Fruit fly (Drosophila melanogaster) whole organism, embryonic: ENCODE data around the gene CG32369.
A peak's percentile ranks its signal among the peaks of the same experiment; 100 is the strongest.

Source experiments
- Ada2b ChIP-seq: fragments of 200-800 bp; sonication (Bioruptor generic); IDR thresholded peaks from 2 replicates; pipeline ENCODE4 v1.3.6; 2022; ENCODE audit warnings: missing biosample characterization, missing genetic modification characterization
- Antp ChIP-seq: fragments of 200-800 bp; sonication (Bioruptor generic); optimal IDR thresholded peaks from 3 replicates; lab custom pipeline; 2016; ENCODE audit warnings: missing biosample characterization, missing genetic modification characterization
- Atf6 ChIP-seq: fragments of 200-800 bp; sonication (Bioruptor generic); IDR thresholded peaks from 2 replicates; pipeline ENCODE4 v1.3.6; 2022; ENCODE audit warnings: missing biosample characterization, missing genetic modification characterization
- Blimp-1 ChIP-seq: fragments of 200-800 bp; sonication (Bioruptor generic); optimal IDR thresholded peaks from 3 replicates; lab custom pipeline; 2018; ENCODE audit warnings: missing biosample characterization, missing genetic modification characterization, mild to moderate bottlenecking, moderate library complexity, missing genetic modification reagents
- CG10543 ChIP-seq: fragments of 200-800 bp; sonication (Bioruptor generic); optimal IDR thresholded peaks from 3 replicates; lab custom pipeline; 2017; ENCODE audit warnings: missing biosample characterization, mild to moderate bottlenecking, missing genetic modification characterization, moderate library complexity
- CG14014 ChIP-seq: fragments of 200-800 bp; sonication (Bioruptor generic); IDR thresholded peaks from 2 replicates; pipeline ENCODE4 v1.3.6; 2022; ENCODE audit warnings: missing biosample characterization, missing genetic modification characterization
- CG14710 ChIP-seq: fragments of 200-800 bp; sonication (Bioruptor generic); optimal IDR thresholded peaks from 3 replicates; lab custom pipeline; 2019; ENCODE audit warnings: missing biosample characterization, mild to moderate bottlenecking, missing genetic modification characterization, moderate library complexity
- CG17612 ChIP-seq: fragments of 200-800 bp; sonication (Bioruptor generic); IDR thresholded peaks from 2 replicates; pipeline ENCODE4 v1.3.6; 2022; ENCODE audit warnings: missing biosample characterization, missing genetic modification characterization
- CG17912 ChIP-seq: fragments of 200-800 bp; sonication (Bioruptor generic); optimal IDR thresholded peaks from 2 replicates; lab custom pipeline; 2018; ENCODE audit warnings: missing biosample characterization, mild to moderate bottlenecking, missing genetic modification characterization
- CG18262 ChIP-seq: fragments of 200-800 bp; optimal IDR thresholded peaks from 3 replicates; lab custom pipeline; 2019; ENCODE audit warnings: missing biosample characterization, mild to moderate bottlenecking, missing genetic modification characterization, moderate library complexity
- CG34376 ChIP-seq: fragments of 200-800 bp; sonication (Bioruptor generic); optimal IDR thresholded peaks from 2 replicates; lab custom pipeline; 2018; ENCODE audit warnings: missing biosample characterization, mild to moderate bottlenecking, missing genetic modification characterization
- CG34422 ChIP-seq: fragments of 200-800 bp; sonication (Bioruptor generic); IDR thresholded peaks from 3 replicates; pipeline ENCODE4 v1.3.6; 2022; ENCODE audit warnings: missing biosample characterization, missing genetic modification characterization
- CG4360 ChIP-seq: fragments of 200-800 bp; sonication (Bioruptor generic); IDR thresholded peaks from 2 replicates; pipeline ENCODE4 v1.3.6; 2022; ENCODE audit warnings: missing biosample characterization, missing genetic modification characterization
- CG43689 ChIP-seq: fragments of 200-800 bp; sonication (Bioruptor generic); IDR thresholded peaks from 2 replicates; pipeline ENCODE4 v1.3.6; 2022; ENCODE audit warnings: missing biosample characterization, missing genetic modification characterization
- CG8290 ChIP-seq, 3 experiments: fragments of 200-800 bp; sonication (Bioruptor generic); optimal IDR thresholded peaks; 2 replicates each; lab custom pipeline; 2016 to 2019; ENCODE audit warnings: missing biosample characterization in 3 of 3, missing genetic modification characterization in 3 of 3, mild to moderate bottlenecking in 2 of 3, moderate library complexity in 1 of 3
- CrebB ChIP-seq: fragments of 200-800 bp; sonication (Bioruptor generic); optimal IDR thresholded peaks from 3 replicates; lab custom pipeline; 2018; ENCODE audit warnings: missing biosample characterization, mild to moderate bottlenecking, missing genetic modification characterization
- Dbx ChIP-seq: fragments of 200-800 bp; sonication (Bioruptor generic); IDR thresholded peaks from 3 replicates; pipeline ENCODE4 v1.3.6; 2022; ENCODE audit warnings: missing biosample characterization, missing genetic modification characterization
- Dek ChIP-seq: fragments of 200-800 bp; sonication (Bioruptor generic); optimal IDR thresholded peaks from 3 replicates; lab custom pipeline; 2019; ENCODE audit warnings: missing biosample characterization, mild to moderate bottlenecking, missing genetic modification characterization, moderate library complexity
- GATAe ChIP-seq: fragments of 200-800 bp; sonication (Bioruptor generic); conservative IDR thresholded peaks from 2 replicates; pipeline ENCODE4 v1.3.6; 2022; ENCODE audit warnings: missing biosample characterization, missing genetic modification characterization
- Hey ChIP-seq: fragments of 200-800 bp; sonication (Bioruptor generic); optimal IDR thresholded peaks from 3 replicates; lab custom pipeline; 2018; ENCODE audit warnings: missing biosample characterization, mild to moderate bottlenecking, missing genetic modification characterization
- HmgZ ChIP-seq: fragments of 200-800 bp; sonication (Bioruptor generic); optimal IDR thresholded peaks from 2 replicates; lab custom pipeline; 2018; ENCODE audit warnings: missing biosample characterization, mild to moderate bottlenecking, missing genetic modification characterization
- Hr51 ChIP-seq, 2 experiments: fragments of 200-800 bp; sonication (Bioruptor generic); optimal IDR thresholded peaks; 2 replicates in 1 of 2; 3 replicates in 1 of 2; lab custom pipeline; 2016 to 2018; ENCODE audit warnings: missing biosample characterization in 2 of 2, missing genetic modification characterization in 2 of 2, mild to moderate bottlenecking in 1 of 2, moderate library complexity in 1 of 2
- Hr78 ChIP-seq, 2 experiments: fragments of 200-800 bp in 1 of 2; fragments of >200 bp in 1 of 2; sonication (Bioruptor generic) in 1 of 2; optimal IDR thresholded peaks; 2 replicates each; lab custom pipeline; 2017 to 2019; ENCODE audit warnings: missing biosample characterization in 2 of 2, missing genetic modification characterization in 2 of 2, mild to moderate bottlenecking in 1 of 2, moderate library complexity in 1 of 2
- Lim3 ChIP-seq: fragments of 200-800 bp; sonication (Bioruptor generic); IDR thresholded peaks from 2 replicates; pipeline ENCODE4 v1.3.6; 2022; ENCODE audit warnings: missing biosample characterization, missing genetic modification characterization
- NFAT ChIP-seq: fragments of 200-800 bp; sonication (Bioruptor generic); IDR thresholded peaks from 2 replicates; pipeline ENCODE4 v1.3.6; 2022; ENCODE audit warnings: missing biosample characterization, missing genetic modification characterization
- Pdp1 ChIP-seq, 2 experiments: fragments of 200-800 bp; sonication (Bioruptor generic); optimal IDR thresholded peaks; 3 replicates each; lab custom pipeline; 2016; ENCODE audit warnings: missing biosample characterization in 2 of 2, missing genetic modification characterization in 2 of 2, mild to moderate bottlenecking in 1 of 2, moderate library complexity in 1 of 2
- Ptx1 ChIP-seq: fragments of 200-800 bp; sonication (Bioruptor generic); IDR thresholded peaks from 2 replicates; pipeline ENCODE4 v1.3.6; 2022; ENCODE audit warnings: missing biosample characterization, missing genetic modification characterization
- Vsx1 ChIP-seq: fragments of 200-800 bp; sonication (Bioruptor generic); optimal IDR thresholded peaks from 2 replicates; lab custom pipeline; 2017; ENCODE audit warnings: missing biosample characterization, mild to moderate bottlenecking, missing genetic modification characterization, missing genetic modification reagents
- cas ChIP-seq: fragments of 200-800 bp; sonication (Bioruptor generic); IDR thresholded peaks from 2 replicates; pipeline ENCODE4 v1.3.6; 2022; ENCODE audit warnings: missing biosample characterization, missing genetic modification characterization
- chinmo ChIP-seq: fragments of 200-800 bp; sonication (Bioruptor generic); IDR thresholded peaks from 4 replicates; pipeline ENCODE4 v1.3.6; 2022; ENCODE audit warnings: missing biosample characterization, missing genetic modification characterization; ENCODE audit not compliant: partially characterized antibody
- chm ChIP-seq: fragments of 200-800 bp; sonication (Bioruptor generic); IDR thresholded peaks from 2 replicates; pipeline ENCODE4 v1.3.6; 2022; ENCODE audit warnings: missing biosample characterization, missing genetic modification characterization
- crc ChIP-seq: fragments of 200-800 bp; sonication (Bioruptor generic); optimal IDR thresholded peaks from 2 replicates; lab custom pipeline; 2016; ENCODE audit warnings: missing biosample characterization, missing genetic modification characterization
- crol ChIP-seq: fragments of 200-800 bp; sonication (Bioruptor generic); IDR thresholded peaks from 2 replicates; pipeline ENCODE4 v1.3.6; 2022; ENCODE audit warnings: missing biosample characterization, missing genetic modification characterization
- cwo ChIP-seq: fragments of 200-800 bp; sonication (Bioruptor generic); optimal IDR thresholded peaks from 3 replicates; lab custom pipeline; 2017; ENCODE audit warnings: missing biosample characterization, missing genetic modification characterization, mild to moderate bottlenecking, moderate library complexity, missing genetic modification reagents
- dan ChIP-seq: fragments of 200-800 bp; sonication (Bioruptor generic); IDR thresholded peaks from 2 replicates; pipeline ENCODE4 v1.3.6; 2022; ENCODE audit warnings: missing biosample characterization, missing genetic modification characterization
- dmrt11E ChIP-seq: fragments of 200-800 bp; sonication (Bioruptor generic); optimal IDR thresholded peaks from 3 replicates; lab custom pipeline; 2018; ENCODE audit warnings: missing biosample characterization, mild to moderate bottlenecking, missing genetic modification characterization, moderate library complexity
- exex ChIP-seq: fragments of 200-800 bp; sonication (Bioruptor generic); optimal IDR thresholded peaks from 4 replicates; lab custom pipeline; 2018; ENCODE audit warnings: missing biosample characterization, mild to moderate bottlenecking, missing genetic modification characterization, moderate library complexity
- grn ChIP-seq: fragments of 200-800 bp; sonication (Bioruptor generic); optimal IDR thresholded peaks from 3 replicates; lab custom pipeline; 2017; ENCODE audit warnings: missing biosample characterization, missing genetic modification characterization
- gsb-n ChIP-seq: fragments of 200-800 bp; sonication (Bioruptor generic); optimal IDR thresholded peaks from 3 replicates; lab custom pipeline; 2018; ENCODE audit warnings: missing biosample characterization, mild to moderate bottlenecking, missing genetic modification characterization
- kah ChIP-seq: fragments of 200-800 bp; sonication (Bioruptor generic); optimal IDR thresholded peaks from 2 replicates; lab custom pipeline; 2018; ENCODE audit warnings: missing biosample characterization, mild to moderate bottlenecking, missing genetic modification characterization
- kay ChIP-seq: fragments of 200-800 bp; sonication (Bioruptor generic); optimal IDR thresholded peaks from 2 replicates; lab custom pipeline; 2016; ENCODE audit warnings: missing biosample characterization, missing genetic modification characterization
- lab ChIP-seq: fragments of 200-800 bp; sonication (Bioruptor generic); optimal IDR thresholded peaks from 3 replicates; lab custom pipeline; 2017; ENCODE audit warnings: missing biosample characterization, missing genetic modification characterization, mild to moderate bottlenecking, moderate library complexity, missing genetic modification reagents
- mirr ChIP-seq: fragments of 200-800 bp; sonication (Bioruptor generic); optimal IDR thresholded peaks from 3 replicates; lab custom pipeline; 2018; ENCODE audit warnings: missing biosample characterization, mild to moderate bottlenecking, missing genetic modification characterization
- nau ChIP-seq: fragments of 200-800 bp; sonication (Bioruptor generic); optimal IDR thresholded peaks from 3 replicates; lab custom pipeline; 2017; ENCODE audit warnings: missing biosample characterization, mild to moderate bottlenecking, missing genetic modification characterization, missing genetic modification reagents
- org-1 ChIP-seq: fragments of 200-800 bp; sonication (Bioruptor generic); optimal IDR thresholded peaks from 2 replicates; lab custom pipeline; 2017; ENCODE audit warnings: missing biosample characterization, missing genetic modification characterization
- pb ChIP-seq: fragments of 200-800 bp; sonication (Bioruptor generic); optimal IDR thresholded peaks from 3 replicates; lab custom pipeline; 2016; ENCODE audit warnings: missing biosample characterization, missing genetic modification characterization
- stc ChIP-seq: fragments of 200-800 bp; sonication (Bioruptor generic); IDR thresholded peaks from 2 replicates; pipeline ENCODE4 v1.3.6; 2022; ENCODE audit warnings: missing biosample characterization, missing genetic modification characterization
- sug ChIP-seq: fragments of 200-800 bp; optimal IDR thresholded peaks from 2 replicates; lab custom pipeline; 2019; ENCODE audit warnings: missing biosample characterization, mild to moderate bottlenecking, missing genetic modification characterization, moderate library complexity

Gene CG32369

dm6 chr3L:7852252-7852885 lies 42.7 kb upstream of the CG32369 start:
- TF ChIP-seq exex (tag; lab: Kevin White, UChicago) = peak; percentile 87
- TF ChIP-seq CG14710 = no peak
- 0 out of 4 replicates have a peak, but pooled peaks have one; percentile 31 for TF ChIP-seq chinmo (GFP tag; lab: Robert Waterston, UW)
- peak; percentile 29 for TF ChIP-seq CG10543 (GFP tag; lab: Kevin White, UChicago)
- TF ChIP-seq chm (GFP tag; lab: Robert Waterston, UW) = 0 out of 2 replicates have a peak, but pooled peaks have one; percentile 37
- TF ChIP-seq pb (GFP tag; lab: Kevin White, UChicago) = no peak
- no peak for TF ChIP-seq Hr51 (GFP tag; optimal IDR thresholded peaks at IDR 0.05; lab: Kevin White, UChicago)
- TF ChIP-seq Pdp1 (GFP tag; optimal IDR thresholded peaks at IDR 0.05; lab: Kevin White, UChicago) = peak in 1 of 2 experiments; percentile 0
- no peak for TF ChIP-seq CG17612 (GFP tag; lab: Robert Waterston, UW)
- TF ChIP-seq mirr (GFP tag; lab: Kevin White, UChicago) = peak; percentile 70
- 0 out of 2 replicates have a peak, but pooled peaks have one; percentile 18 for TF ChIP-seq Atf6 (GFP tag; lab: Robert Waterston, UW)
- peak; percentile 10; the same call in 1 of the 2 replicates for TF ChIP-seq Lim3 (GFP tag; lab: Robert Waterston, UW)
- TF ChIP-seq kah (GFP tag; lab: Kevin White, UChicago) = no peak
- TF ChIP-seq CG8290 (GFP tag; optimal IDR thresholded peaks at IDR 0.05; lab: Kevin White, UChicago) = no peak
- TF ChIP-seq CG8290 (tag; optimal IDR thresholded peaks at IDR 0.05; lab: Kevin White, UChicago) = peak in 1 of 2 experiments; percentile 36
- no peak for TF ChIP-seq nau (GFP tag; lab: Kevin White, UChicago)
- no peak for TF ChIP-seq kay (GFP tag; lab: Kevin White, UChicago)
- TF ChIP-seq CG18262 (tag; lab: Kevin White, UChicago) = no peak
- TF ChIP-seq Vsx1 (GFP tag; lab: Kevin White, UChicago) = peak; percentile 28
- no peak for TF ChIP-seq Dek (tag; lab: Kevin White, UChicago)
- no peak for TF ChIP-seq Blimp-1 (GFP tag; lab: Kevin White, UChicago)
- no peak for TF ChIP-seq dmrt11E (tag; lab: Kevin White, UChicago)
- peak; percentile 45 for TF ChIP-seq lab
- TF ChIP-seq CG4360 (GFP tag; lab: Robert Waterston, UW) = no peak
- TF ChIP-seq HmgZ (tag; lab: Kevin White, UChicago) = peak; percentile 24
- TF ChIP-seq CG43689 (GFP tag; lab: Robert Waterston, UW) = no peak
- peak; percentile 32; the same call in 1 of the 2 replicates for TF ChIP-seq CG14014
- TF ChIP-seq gsb-n (tag; lab: Kevin White, UChicago) = no peak
- peak in 1 of 2 experiments; percentile 98 for TF ChIP-seq Hr78 (GFP tag; optimal IDR thresholded peaks at IDR 0.05; lab: Kevin White, UChicago)
- 0 out of 2 replicates have a peak, but pooled peaks have one; percentile 15 for TF ChIP-seq stc (GFP tag; lab: Robert Waterston, UW)
- no peak for TF ChIP-seq Ptx1
- TF ChIP-seq CrebB = no peak
- TF ChIP-seq cas (GFP tag; lab: Robert Waterston, UW) = no peak
- no peak for TF ChIP-seq NFAT (GFP tag; lab: Robert Waterston, UW)
- TF ChIP-seq Ada2b (GFP tag; lab: Robert Waterston, UW) = no peak
- TF ChIP-seq CG17912 (GFP tag; lab: Kevin White, UChicago) = no peak
- no peak for TF ChIP-seq Antp
- TF ChIP-seq grn = peak; percentile 83
- no peak for TF ChIP-seq CG34422 (GFP tag; lab: Robert Waterston, UW)
- no peak for TF ChIP-seq crc
- peak; percentile 66 for TF ChIP-seq cwo (GFP tag; lab: Kevin White, UChicago)
- TF ChIP-seq GATAe (GFP tag; lab: Robert Waterston, UW) = 0 out of 2 replicates have a peak, but pooled peaks have one; percentile 15
- TF ChIP-seq Dbx (GFP tag; lab: Robert Waterston, UW) = peak; percentile 7; the same call in 1 of the 3 replicates
- peak; percentile 36 for TF ChIP-seq Hey (tag; lab: Kevin White, UChicago)
- TF ChIP-seq dan (GFP tag; lab: Robert Waterston, UW) = no peak
- TF ChIP-seq CG34376 = peak; percentile 54
- TF ChIP-seq crol = peak; percentile 69
- TF ChIP-seq sug (tag; lab: Kevin White, UChicago) = peak; percentile 80
- TF ChIP-seq org-1 (GFP tag; lab: Kevin White, UChicago) = no peak
